Worm (Caenorhabditis elegans) whole organism, early embryonic: Measurements from ENCODE around the gene dyc-1.

Experiments
- B0310.2 ChIP-seq: sonication (generic microtip); optimal IDR thresholded peaks from 2 replicates; lab custom pipeline; 2016; ENCODE audit warnings: mild to moderate bottlenecking, missing genetic modification characterization, missing compliant biosample characterization
- F13C5.2 ChIP-seq: sonication (generic microtip); optimal IDR thresholded peaks from 2 replicates; lab custom pipeline; 2017; ENCODE audit warnings: mild to moderate bottlenecking, missing genetic modification characterization, inconsistent platforms, missing compliant biosample characterization
- ama-1 ChIP-seq: fragments of 150-350 bp; optimal IDR thresholded peaks from 2 replicates; lab custom pipeline; 2014
- ceh-36 ChIP-seq: sonication (generic microtip); optimal IDR thresholded peaks from 2 replicates; lab custom pipeline; 2016; ENCODE audit warnings: missing genetic modification characterization, inconsistent platforms, missing compliant biosample characterization
- pes-1 ChIP-seq: fragments of 200-800 bp; sonication (Bioruptor generic); IDR thresholded peaks from 2 replicates; pipeline ENCODE4 v1.3.6; 2022; ENCODE audit warnings: missing genetic modification reagents, missing genetic modification characterization, missing compliant biosample characterization
- scrt-1 ChIP-seq: fragments of 200-800 bp; sonication (Bioruptor generic); IDR thresholded peaks from 2 replicates; pipeline ENCODE4 v1.3.6; 2022; ENCODE audit warnings: missing genetic modification characterization, missing compliant biosample characterization
- sea-1 ChIP-seq: fragments of 200-800 bp; sonication (Bioruptor generic); conservative IDR thresholded peaks from 2 replicates; pipeline ENCODE4 v1.3.6; 2022; ENCODE audit warnings: missing genetic modification characterization, missing compliant biosample characterization
- tra-4 ChIP-seq: sonication (generic microtip); optimal IDR thresholded peaks from 2 replicates; lab custom pipeline; 2017; ENCODE audit warnings: missing genetic modification characterization, missing compliant biosample characterization

- no peak for TF ChIP-seq sea-1 (GFP tag; lab: Robert Waterston, UW)
- no peak for TF ChIP-seq tra-4 (tag; lab: Kevin White, UChicago)
- no peak for TF ChIP-seq F13C5.2
- TF ChIP-seq ama-1, result no peak
- TF ChIP-seq pes-1 (GFP tag; lab: Robert Waterston, UW), result no peak
- no peak for TF ChIP-seq ceh-36 (tag; lab: Kevin White, UChicago)
- TF ChIP-seq B0310.2 (tag; lab: Kevin White, UChicago), result no peak
- TF ChIP-seq scrt-1 (GFP tag; lab: Robert Waterston, UW), result no peak
Observed at ce11 chrX:14044362-14044761, 5.0 kb upstream of the dyc-1 start.
